Fruit fly (Drosophila melanogaster) whole organism, wandering third instar larva: Measurements from ENCODE around the gene FMRFaR.

Source experiments
- Abd-B ChIP-seq: fragments of >200 bp; optimal IDR thresholded peaks from 2 replicates; lab custom pipeline; 2017; ENCODE audit warnings: missing biosample characterization, missing genetic modification characterization
- CG32264 ChIP-seq: fragments of 200-800 bp; sonication (Bioruptor generic); optimal IDR thresholded peaks from 2 replicates; lab custom pipeline; 2016; ENCODE audit warnings: missing biosample characterization, missing genetic modification characterization
- CG9705 ChIP-seq: fragments of 200-800 bp; sonication (Bioruptor generic); optimal IDR thresholded peaks from 2 replicates; lab custom pipeline; 2018; ENCODE audit warnings: missing biosample characterization, mild to moderate bottlenecking, missing genetic modification characterization
- CrebA ChIP-seq: fragments of 200-800 bp; sonication (Bioruptor generic); optimal IDR thresholded peaks from 2 replicates; lab custom pipeline; 2016; ENCODE audit warnings: missing biosample characterization, mild to moderate bottlenecking, missing genetic modification characterization, borderline replicate concordance
- Dfd ChIP-seq: fragments of >200 bp; optimal IDR thresholded peaks from 2 replicates; lab custom pipeline; 2017; ENCODE audit warnings: missing biosample characterization, missing genetic modification characterization
- Dif ChIP-seq: fragments of 200-275, 200-300 bp; sonication (Bioruptor generic); optimal IDR thresholded peaks from 2 replicates; lab custom pipeline; 2018; ENCODE audit warnings: missing biosample characterization, missing genetic modification characterization; ENCODE audit not compliant: partially characterized antibody
- GATAd ChIP-seq: sonication (Bioruptor generic); optimal IDR thresholded peaks from 2 replicates; lab custom pipeline; 2016; ENCODE audit warnings: missing biosample characterization, missing genetic modification characterization
- HLH106 ChIP-seq: fragments of 200-800 bp; optimal IDR thresholded peaks from 3 replicates; lab custom pipeline; 2019; ENCODE audit warnings: missing biosample characterization, mild to moderate bottlenecking, missing genetic modification characterization, moderate library complexity
- Hnf4 ChIP-seq: fragments of 200-800 bp; sonication (Bioruptor generic); optimal IDR thresholded peaks from 2 replicates; lab custom pipeline; 2016; ENCODE audit warnings: missing biosample characterization, mild to moderate bottlenecking, missing genetic modification characterization
- Hr78 ChIP-seq: fragments of >200 bp; optimal IDR thresholded peaks from 2 replicates; lab custom pipeline; 2017; ENCODE audit warnings: missing biosample characterization, missing genetic modification characterization
- Hr83 ChIP-seq: fragments of 200-300 bp; sonication (Bioruptor generic); optimal IDR thresholded peaks from 2 replicates; lab custom pipeline; 2016; ENCODE audit warnings: missing biosample characterization, mild to moderate bottlenecking, missing genetic modification characterization, moderate library complexity; ENCODE audit not compliant: poor library complexity, severe bottlenecking
- Jra ChIP-seq: sonication (Bioruptor generic); optimal IDR thresholded peaks from 2 replicates; lab custom pipeline; 2016; ENCODE audit warnings: missing biosample characterization, missing genetic modification characterization
- Mio ChIP-seq: sonication (Bioruptor generic); optimal IDR thresholded peaks from 2 replicates; lab custom pipeline; 2016; ENCODE audit warnings: missing biosample characterization, missing genetic modification characterization
- Myc ChIP-seq: fragments of >200 bp; optimal IDR thresholded peaks from 2 replicates; lab custom pipeline; 2017
- N ChIP-seq: fragments of >200 bp; optimal IDR thresholded peaks from 2 replicates; lab custom pipeline; 2018; ENCODE audit warnings: missing biosample characterization, missing external identifiers, missing genetic modification characterization
- OdsH ChIP-seq: fragments of 200-800 bp; sonication (Bioruptor generic); optimal IDR thresholded peaks from 2 replicates; lab custom pipeline; 2016; ENCODE audit warnings: missing biosample characterization, mild to moderate bottlenecking, missing genetic modification characterization
- Rel ChIP-seq, 2 experiments: fragments of 200-800 bp; sonication (Bioruptor generic) in 1 of 2; optimal IDR thresholded peaks; 2 replicates in 1 of 2; 3 replicates in 1 of 2; lab custom pipeline; 2016 to 2019; ENCODE audit warnings: mild to moderate bottlenecking in 2 of 2, missing biosample characterization in 2 of 2, missing genetic modification characterization in 2 of 2, moderate library complexity in 1 of 2
- Sp1 ChIP-seq: fragments of 200-800 bp; sonication (Bioruptor generic); optimal IDR thresholded peaks from 3 replicates; lab custom pipeline; 2019; ENCODE audit warnings: missing biosample characterization, mild to moderate bottlenecking, missing genetic modification characterization, moderate library complexity
- Vsx2 ChIP-seq: fragments of 200-300, 225-300 bp; sonication (Bioruptor generic); optimal IDR thresholded peaks from 2 replicates; lab custom pipeline; 2018; ENCODE audit warnings: missing biosample characterization, missing genetic modification characterization; ENCODE audit not compliant: partially characterized antibody
- br ChIP-seq: fragments of 200-800 bp; sonication (Bioruptor generic); optimal IDR thresholded peaks from 2 replicates; lab custom pipeline; 2016; ENCODE audit warnings: missing biosample characterization, missing genetic modification characterization
- brk ChIP-seq: fragments of 200-800 bp; sonication (Bioruptor generic); optimal IDR thresholded peaks from 2 replicates; lab custom pipeline; 2016; ENCODE audit warnings: missing biosample characterization, mild to moderate bottlenecking, missing genetic modification characterization
- dl ChIP-seq, 2 experiments: fragments of 175-275, 200-275 bp in 1 of 2; fragments of 200-275 bp in 1 of 2; sonication (Bioruptor generic); optimal IDR thresholded peaks; lab custom pipeline; 2018; ENCODE audit warnings: mild to moderate bottlenecking in 2 of 2, missing biosample characterization in 2 of 2, missing genetic modification characterization in 2 of 2, moderate library complexity in 2 of 2; ENCODE audit not compliant: partially characterized antibody in 2 of 2, insufficient read depth in 1 of 2
- dmrt93B ChIP-seq: fragments of 200-800 bp; sonication (Bioruptor generic); optimal IDR thresholded peaks from 2 replicates; lab custom pipeline; 2018; ENCODE audit warnings: missing biosample characterization, mild to moderate bottlenecking, missing genetic modification characterization
- dsf ChIP-seq: sonication (Bioruptor generic); optimal IDR thresholded peaks from 2 replicates; lab custom pipeline; 2016; ENCODE audit warnings: missing biosample characterization, missing genetic modification characterization, borderline replicate concordance
- ey ChIP-seq: fragments of 200-800 bp; sonication (Bioruptor generic); optimal IDR thresholded peaks from 2 replicates; lab custom pipeline; 2016; ENCODE audit warnings: missing biosample characterization, missing genetic modification characterization
- foxo ChIP-seq, 2 experiments: fragments of 200-800 bp; sonication (Bioruptor generic); optimal IDR thresholded peaks; 2 replicates in 1 of 2; 3 replicates in 1 of 2; lab custom pipeline; 2016 to 2017; ENCODE audit warnings: missing biosample characterization in 2 of 2, missing genetic modification characterization in 2 of 2
- fru ChIP-seq: fragments of 200-800 bp; sonication (Bioruptor generic); optimal IDR thresholded peaks from 3 replicates; lab custom pipeline; 2016; ENCODE audit warnings: missing biosample characterization, mild to moderate bottlenecking, missing genetic modification characterization
- h ChIP-seq: fragments of 200-800 bp; sonication (Bioruptor generic); optimal IDR thresholded peaks from 3 replicates; lab custom pipeline; 2016; ENCODE audit warnings: missing biosample characterization, mild to moderate bottlenecking, missing genetic modification characterization
- jim ChIP-seq: fragments of 175-275, 200-325 bp; sonication (Bioruptor generic); optimal IDR thresholded peaks from 2 replicates; lab custom pipeline; 2016; ENCODE audit warnings: missing biosample characterization, mild to moderate bottlenecking, missing genetic modification characterization
- lola ChIP-seq: fragments of >200 bp; optimal IDR thresholded peaks from 2 replicates; lab custom pipeline; 2017; ENCODE audit warnings: missing biosample characterization, missing genetic modification characterization
- pan ChIP-seq: fragments of >200 bp; optimal IDR thresholded peaks from 2 replicates; lab custom pipeline; 2017
- psq ChIP-seq: fragments of 200-800 bp; sonication (Bioruptor generic); optimal IDR thresholded peaks from 3 replicates; lab custom pipeline; 2017; ENCODE audit warnings: missing biosample characterization, mild to moderate bottlenecking, missing genetic modification characterization, moderate library complexity
- rgr ChIP-seq: fragments of 200-800 bp; sonication (Bioruptor generic); optimal IDR thresholded peaks from 3 replicates; lab custom pipeline; 2016; ENCODE audit warnings: missing biosample characterization, mild to moderate bottlenecking, missing genetic modification characterization
- sage ChIP-seq: fragments of 200-800 bp; sonication (Bioruptor generic); optimal IDR thresholded peaks from 2 replicates; lab custom pipeline; 2016; ENCODE audit warnings: missing biosample characterization, mild to moderate bottlenecking, missing genetic modification characterization
- sv ChIP-seq: fragments of 200-800 bp; sonication (Bioruptor generic); optimal IDR thresholded peaks from 3 replicates; lab custom pipeline; 2016; ENCODE audit warnings: missing biosample characterization, missing genetic modification characterization
- tai ChIP-seq: sonication (Bioruptor generic); optimal IDR thresholded peaks from 2 replicates; lab custom pipeline; 2016; ENCODE audit warnings: missing biosample characterization, missing genetic modification characterization
- usp ChIP-seq: fragments of >200 bp; optimal IDR thresholded peaks from 2 replicates; lab custom pipeline; 2017; ENCODE audit warnings: missing biosample characterization, missing genetic modification characterization
- woc ChIP-seq: sonication (Bioruptor generic); optimal IDR thresholded peaks from 2 replicates; lab custom pipeline; 2016; ENCODE audit warnings: missing biosample characterization, mild to moderate bottlenecking, missing genetic modification characterization

Gene FMRFaR

DNA sequence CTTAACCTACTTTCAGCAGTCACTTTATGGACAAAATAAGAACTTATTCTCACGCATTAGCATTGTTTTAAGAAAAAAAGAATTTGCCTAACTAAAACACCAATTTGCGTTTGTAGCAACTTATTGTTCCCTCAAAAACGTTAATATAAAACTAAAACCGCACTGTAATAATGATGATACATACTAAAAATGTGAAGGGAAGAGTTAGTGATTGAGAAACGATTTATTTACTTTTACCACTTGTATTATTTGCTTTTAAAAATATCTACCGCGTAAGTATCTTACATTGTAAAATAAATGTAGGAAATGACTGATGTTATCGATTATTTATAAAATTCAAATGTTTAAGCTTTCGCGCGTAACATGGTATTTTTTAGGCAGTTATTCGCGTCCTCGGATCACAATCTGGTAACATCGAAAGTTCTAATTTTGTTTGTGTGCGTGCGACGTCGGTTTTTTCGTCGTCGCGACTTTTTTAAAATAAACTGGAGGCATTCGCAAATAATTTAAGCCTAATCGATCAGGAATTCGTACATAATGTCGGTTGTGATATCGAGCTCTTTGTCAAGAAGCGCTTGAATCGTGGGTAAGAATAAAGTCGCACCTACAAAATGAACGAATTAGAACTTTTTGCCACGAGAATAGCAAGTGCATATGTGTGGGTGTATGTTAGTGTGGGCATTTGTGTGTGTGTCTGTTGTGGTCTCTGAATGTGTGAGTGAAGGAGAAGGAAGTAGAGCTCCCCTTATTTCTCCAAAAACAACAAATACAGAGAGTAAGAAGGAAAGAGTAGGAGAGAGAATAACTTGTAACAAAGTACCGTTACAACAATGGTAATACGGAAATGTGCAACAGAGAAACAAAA is 33.5 kb downstream of the FMRFaR start, which contains the start of gene CG2162:
CG2162 (plus strand) TSS at position 418 of the 865 bp plus-strand sequence.
- TF ChIP-seq woc (GFP tag; lab: Kevin White, UChicago) (no peak), h (peak; percentile 9), N (peak; percentile 81), OdsH (GFP tag; lab: Kevin White, UChicago) (peak; percentile 7), Hr78 (GFP tag; lab: Kevin White, UChicago) (no peak), Rel (GFP tag; optimal IDR thresholded peaks at IDR 0.05; lab: Kevin White, UChicago) (no peak), Rel (tag; optimal IDR thresholded peaks at IDR 0.05; lab: Kevin White, UChicago) (peak; percentile 23)
- TF ChIP-seq, all 38 proteins: peak for 4

DNA sequence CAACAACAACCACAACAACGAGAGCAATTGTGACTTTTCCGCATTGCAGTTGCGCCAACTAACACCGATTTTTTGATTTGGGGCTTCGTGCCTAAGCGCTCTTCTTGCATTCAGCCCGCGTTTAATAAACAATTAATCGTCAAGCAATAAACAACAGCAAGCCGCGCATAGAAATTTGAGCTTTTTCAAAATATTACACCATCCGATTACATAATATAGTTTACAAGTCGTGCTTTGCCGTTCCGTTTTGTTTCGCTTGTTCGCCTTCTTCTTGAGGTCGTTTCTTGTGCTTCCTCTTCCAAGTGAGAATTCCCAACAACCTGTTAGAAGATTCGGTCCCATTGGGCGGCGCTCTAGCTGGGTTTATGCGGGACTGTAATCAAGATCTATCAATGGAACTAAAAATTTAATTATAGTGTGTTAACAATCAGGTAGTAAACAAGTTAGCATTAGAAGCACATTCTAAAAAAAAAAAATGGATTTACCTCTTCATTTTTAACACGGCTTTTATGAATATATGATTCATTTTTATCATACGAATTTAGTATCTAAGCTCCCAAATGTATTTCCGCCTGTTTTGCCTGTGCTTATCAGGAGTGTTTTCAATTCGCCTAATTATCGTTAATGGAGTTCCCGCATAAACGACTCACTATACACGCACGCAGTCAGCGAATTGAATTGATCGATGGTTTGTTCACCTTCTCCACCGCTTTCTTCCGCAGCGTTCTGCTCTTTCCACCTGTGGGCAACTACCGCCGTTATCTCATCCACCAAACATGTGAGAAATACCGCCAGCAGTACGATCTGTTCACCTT is 34.5 kb downstream of the FMRFaR start:
- TF ChIP-seq tai (GFP tag; lab: Kevin White, UChicago) (no peak), N (no peak), psq (GFP tag; lab: Kevin White, UChicago) (peak; percentile 35), Abd-B (no peak), dl (GFP tag; optimal IDR thresholded peaks at IDR 0.05; lab: Kevin White, UChicago; ENCODE audit: insufficient read depth in 1 of 2, partially characterized antibody in 2 of 2) (no peak), foxo (GFP tag; optimal IDR thresholded peaks at IDR 0.05; lab: Kevin White, UChicago) (peak in 1 of 2 experiments; percentile 78), Myc (lab: Kevin White, UChicago) (no peak), rgr (peak; percentile 76), brk (GFP tag; lab: Kevin White, UChicago) (no peak), Mio (no peak), jim (no peak), sv (GFP tag; lab: Kevin White, UChicago) (peak; percentile 71), usp (GFP tag; lab: Kevin White, UChicago) (no peak), CrebA (no peak), dsf (GFP tag; lab: Kevin White, UChicago) (no peak), lola (GFP tag; lab: Kevin White, UChicago) (no peak), CG32264 (GFP tag; lab: Kevin White, UChicago) (peak; percentile 10), pan (lab: Kevin White, UChicago) (no peak), ey (GFP tag; lab: Kevin White, UChicago) (peak; percentile 74), Dif (GFP tag; lab: Kevin White, UChicago) (no peak), fru (peak; percentile 81), woc (GFP tag; lab: Kevin White, UChicago) (peak; percentile 14), sage (no peak), CG9705 (peak; percentile 52), Rel (GFP tag; optimal IDR thresholded peaks at IDR 0.05; lab: Kevin White, UChicago) (no peak), Rel (tag; optimal IDR thresholded peaks at IDR 0.05; lab: Kevin White, UChicago) (peak; percentile 27), Vsx2 (GFP tag; lab: Kevin White, UChicago) (no peak), h (peak; percentile 85), br (peak; percentile 73), HLH106 (tag; lab: Kevin White, UChicago) (peak; percentile 55), Sp1 (GFP tag; lab: Kevin White, UChicago) (peak; percentile 76), OdsH (GFP tag; lab: Kevin White, UChicago) (peak; percentile 70), Hr78 (GFP tag; lab: Kevin White, UChicago) (no peak), Hr83 (GFP tag; lab: Kevin White, UChicago) (no peak), dmrt93B (GFP tag; lab: Kevin White, UChicago) (peak; percentile 33), Dfd (GFP tag; lab: Kevin White, UChicago) (no peak), Hnf4 (GFP tag; lab: Kevin White, UChicago) (peak; percentile 41), GATAd (GFP tag; lab: Kevin White, UChicago) (no peak), Jra (peak; percentile 4)
